Fruit fly (Drosophila melanogaster): ENCODE results near the gene Sgt1.

Sgt1 gene

DNA sequence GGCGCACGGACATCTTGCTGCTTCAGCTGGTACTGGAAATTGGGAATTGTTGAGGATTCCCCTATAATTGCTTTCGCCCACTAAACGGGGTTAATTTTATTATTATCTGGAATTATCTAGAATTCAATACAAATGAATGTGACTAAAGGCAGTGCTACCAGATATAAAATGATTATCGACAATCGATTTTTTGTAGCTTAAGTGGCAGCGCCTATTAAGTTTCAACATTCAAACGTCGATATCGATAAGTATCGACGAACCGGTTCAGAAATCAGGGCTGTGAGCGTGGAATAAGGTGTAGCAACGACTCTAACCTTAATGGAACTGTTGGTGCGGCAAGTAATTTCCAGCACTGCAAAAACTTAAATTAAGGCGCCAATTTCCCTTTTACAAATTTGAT, at the start of gene Sgt1:
TSS of gene Sgt1 (minus strand) at position 165 of the 400 bp plus-strand sequence.
- TF ChIP-seq Crg-1 (GFP tag; optimal IDR thresholded peaks at IDR 0.05): peak; percentile 74
- TF ChIP-seq kay (GFP tag; ENCODE audit: borderline replicate concordance): no peak
- peak; percentile 21 for TF ChIP-seq ovo (GFP tag; optimal IDR thresholded peaks at IDR 0.05)
- peak; percentile 29 for TF ChIP-seq CG33017 (tag; optimal IDR thresholded peaks at IDR 0.05)
- TF ChIP-seq CG14711 (tag; optimal IDR thresholded peaks at IDR 0.05): peak; percentile 1
- TF ChIP-seq Hr96 (GFP tag; optimal IDR thresholded peaks at IDR 0.05): no peak
- TF ChIP-seq CG7101 (tag; optimal IDR thresholded peaks at IDR 0.05): peak; percentile 64
- TF ChIP-seq bab1 (GFP tag; optimal IDR thresholded peaks at IDR 0.05): peak; percentile 53
- no peak for TF ChIP-seq CG5204 (GFP tag; optimal IDR thresholded peaks at IDR 0.05)
- peak; percentile 66 for TF ChIP-seq Mnt (GFP tag; optimal IDR thresholded peaks at IDR 0.05)
- TF ChIP-seq CG7045 (GFP tag; optimal IDR thresholded peaks at IDR 0.05): no peak
- TF ChIP-seq CG11617 (GFP tag; optimal IDR thresholded peaks at IDR 0.05): peak; percentile 11
- no peak for TF ChIP-seq cnc (optimal IDR thresholded peaks at IDR 0.05)
- peak; percentile 76 for TF ChIP-seq CG1620 (GFP tag; optimal IDR thresholded peaks at IDR 0.05)
- no peak for TF ChIP-seq pad (GFP tag; optimal IDR thresholded peaks at IDR 0.05)
- peak; percentile 64 for TF ChIP-seq cic (GFP tag; optimal IDR thresholded peaks at IDR 0.05)
- TF ChIP-seq CG12768 (GFP tag; optimal IDR thresholded peaks at IDR 0.05): peak; percentile 34
- TF ChIP-seq toe (GFP tag; optimal IDR thresholded peaks at IDR 0.05): peak; percentile 64
- peak; percentile 41 for TF ChIP-seq Clk (GFP tag; optimal IDR thresholded peaks at IDR 0.05)
- TF ChIP-seq tj (GFP tag; optimal IDR thresholded peaks at IDR 0.05): no peak

dm6 chr3R:8354458-8354857, 49.4 kb upstream of the Sgt1 start:
- no peak for TF ChIP-seq Clk (GFP tag; optimal IDR thresholded peaks at IDR 0.05)
- TF ChIP-seq CG33017 (tag; optimal IDR thresholded peaks at IDR 0.05): peak; percentile 55
- TF ChIP-seq tj (GFP tag; optimal IDR thresholded peaks at IDR 0.05): peak; percentile 72
- TF ChIP-seq CG7101 (tag; optimal IDR thresholded peaks at IDR 0.05): peak; percentile 76
- TF ChIP-seq kay (GFP tag; ENCODE audit: borderline replicate concordance): peak; percentile 90
- TF ChIP-seq CG1620 (GFP tag; optimal IDR thresholded peaks at IDR 0.05): no peak
- TF ChIP-seq bab1 (GFP tag; optimal IDR thresholded peaks at IDR 0.05): peak; percentile 80
- TF ChIP-seq CG14711 (tag; optimal IDR thresholded peaks at IDR 0.05): peak; percentile 77
- no peak for TF ChIP-seq ovo (GFP tag; optimal IDR thresholded peaks at IDR 0.05)
- no peak for TF ChIP-seq CG7045 (GFP tag; optimal IDR thresholded peaks at IDR 0.05)
- peak; percentile 27 for TF ChIP-seq pad (GFP tag; optimal IDR thresholded peaks at IDR 0.05)
- peak; percentile 32 for TF ChIP-seq cic (GFP tag; optimal IDR thresholded peaks at IDR 0.05)

dm6 chr3R:8353994-8354393, 48.9 kb upstream of the Sgt1 start:
- TF ChIP-seq Hr96 (GFP tag; optimal IDR thresholded peaks at IDR 0.05) (peak; percentile 67), toe (GFP tag; optimal IDR thresholded peaks at IDR 0.05) (peak; percentile 45), bab1 (GFP tag; optimal IDR thresholded peaks at IDR 0.05) (no peak), CG5204 (GFP tag; optimal IDR thresholded peaks at IDR 0.05) (peak; percentile 39), Clk (GFP tag; optimal IDR thresholded peaks at IDR 0.05) (no peak), CG12768 (GFP tag; optimal IDR thresholded peaks at IDR 0.05) (peak; percentile 94)

dm6 chr3R:8352961-8353728, 48.1 kb upstream of the Sgt1 start:
- TF ChIP-seq CG33017 (tag; optimal IDR thresholded peaks at IDR 0.05) (no peak), bab1 (GFP tag; optimal IDR thresholded peaks at IDR 0.05) (no peak), ovo (GFP tag; optimal IDR thresholded peaks at IDR 0.05) (no peak), kay (GFP tag; ENCODE audit: borderline replicate concordance) (peak; percentile 92), Mnt (GFP tag; optimal IDR thresholded peaks at IDR 0.05) (peak; percentile 51), CG5204 (GFP tag; optimal IDR thresholded peaks at IDR 0.05) (no peak), cic (GFP tag; optimal IDR thresholded peaks at IDR 0.05) (peak; percentile 92), Crg-1 (GFP tag; optimal IDR thresholded peaks at IDR 0.05) (no peak), CG11617 (GFP tag; optimal IDR thresholded peaks at IDR 0.05) (no peak), Hr96 (GFP tag; optimal IDR thresholded peaks at IDR 0.05) (no peak), toe (GFP tag; optimal IDR thresholded peaks at IDR 0.05) (peak; percentile 40), CG12768 (GFP tag; optimal IDR thresholded peaks at IDR 0.05) (peak; percentile 43), CG7101 (tag; optimal IDR thresholded peaks at IDR 0.05) (no peak), tj (GFP tag; optimal IDR thresholded peaks at IDR 0.05) (peak; percentile 62), CG1620 (GFP tag; optimal IDR thresholded peaks at IDR 0.05) (no peak), CG7045 (GFP tag; optimal IDR thresholded peaks at IDR 0.05) (no peak), pad (GFP tag; optimal IDR thresholded peaks at IDR 0.05) (no peak), CG14711 (tag; optimal IDR thresholded peaks at IDR 0.05) (no peak), Clk (GFP tag; optimal IDR thresholded peaks at IDR 0.05) (no peak), cnc (optimal IDR thresholded peaks at IDR 0.05) (no peak)

DNA sequence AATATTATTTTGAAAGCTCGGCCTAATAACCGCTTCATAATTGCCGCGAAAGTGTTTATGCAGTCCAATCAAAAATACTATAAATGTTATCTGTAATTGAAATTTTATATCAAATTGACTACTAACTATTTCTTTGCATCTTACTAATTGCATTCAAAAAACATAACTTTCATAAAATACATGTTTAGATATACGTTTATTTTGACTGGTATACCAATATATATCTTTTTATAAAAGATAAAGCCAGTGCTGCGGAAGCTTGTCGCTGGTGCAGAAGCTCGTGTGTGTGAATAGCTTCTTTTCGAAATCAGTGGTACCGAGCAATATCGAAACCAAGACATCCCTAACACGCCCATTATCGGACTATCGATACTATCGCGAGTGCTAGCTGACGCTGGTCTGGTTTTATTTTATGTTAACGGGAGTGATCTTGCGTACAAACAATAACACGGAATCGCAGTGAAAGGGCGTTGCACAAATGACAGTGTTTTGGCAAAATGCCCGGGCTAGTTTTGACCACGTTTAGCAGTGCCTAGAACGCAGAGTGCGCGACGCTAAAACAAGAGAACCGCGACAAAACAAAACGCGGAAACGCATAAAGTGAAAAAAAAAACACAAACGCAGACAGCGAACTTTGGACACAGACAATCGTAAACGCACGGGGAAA, 44.5 kb upstream of the Sgt1 start, which contains the start of gene Atg13:
TSS of gene Atg13 (plus strand) at position 367 of the 667 bp plus-strand sequence.
- peak; percentile 69 for TF ChIP-seq CG12768 (GFP tag; optimal IDR thresholded peaks at IDR 0.05)
- TF ChIP-seq Mnt (GFP tag; optimal IDR thresholded peaks at IDR 0.05): peak; percentile 21
- TF ChIP-seq kay (GFP tag; ENCODE audit: borderline replicate concordance): no peak
- peak; percentile 18 for TF ChIP-seq pad (GFP tag; optimal IDR thresholded peaks at IDR 0.05)
- TF ChIP-seq Hr96 (GFP tag; optimal IDR thresholded peaks at IDR 0.05): no peak
- TF ChIP-seq CG7101 (tag; optimal IDR thresholded peaks at IDR 0.05): peak; percentile 7
- TF ChIP-seq cic (GFP tag; optimal IDR thresholded peaks at IDR 0.05): peak; percentile 14
- TF ChIP-seq bab1 (GFP tag; optimal IDR thresholded peaks at IDR 0.05): peak; percentile 46
- no peak for TF ChIP-seq Crg-1 (GFP tag; optimal IDR thresholded peaks at IDR 0.05)
- no peak for TF ChIP-seq CG5204 (GFP tag; optimal IDR thresholded peaks at IDR 0.05)
- TF ChIP-seq toe (GFP tag; optimal IDR thresholded peaks at IDR 0.05): peak; percentile 63
- TF ChIP-seq tj (GFP tag; optimal IDR thresholded peaks at IDR 0.05): peak; percentile 45
- peak; percentile 45 for TF ChIP-seq CG11617 (GFP tag; optimal IDR thresholded peaks at IDR 0.05)
- no peak for TF ChIP-seq cnc (optimal IDR thresholded peaks at IDR 0.05)
- TF ChIP-seq ovo (GFP tag; optimal IDR thresholded peaks at IDR 0.05): no peak
- TF ChIP-seq CG1620 (GFP tag; optimal IDR thresholded peaks at IDR 0.05): peak; percentile 56
- no peak for TF ChIP-seq CG14711 (tag; optimal IDR thresholded peaks at IDR 0.05)
- no peak for TF ChIP-seq Clk (GFP tag; optimal IDR thresholded peaks at IDR 0.05)

All from whole organism, adult.